Fruit fly (Drosophila melanogaster): ENCODE results near the gene alpha-Est10.

DNA sequence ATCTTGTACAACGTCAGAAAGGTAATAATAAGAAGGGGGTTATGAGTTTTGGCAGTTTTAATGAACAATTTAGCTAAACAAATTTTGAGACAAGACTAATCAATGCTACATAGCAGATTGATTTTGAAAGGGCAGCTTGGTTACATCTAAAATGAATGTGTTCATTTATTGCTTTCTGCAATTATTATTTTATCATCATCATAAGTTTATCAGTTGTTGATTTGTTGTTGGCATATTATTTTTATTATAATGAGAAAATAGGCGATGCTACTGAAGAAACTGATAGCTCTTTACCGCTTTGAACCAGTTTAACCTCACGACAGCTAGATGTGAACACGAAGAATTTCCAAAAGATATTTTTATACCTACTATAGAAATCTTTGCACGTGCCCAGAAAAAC is 8.6 kb upstream of the alpha-Est10 start, which contains the start of gene Mics1:
- TF ChIP-seq HmgD (GFP tag; optimal IDR thresholded peaks at IDR 0.05) (no peak), Oaz (GFP tag; IDR thresholded peaks at IDR 0.05) (no peak), CG17829 (tag; optimal IDR thresholded peaks at IDR 0.05) (no peak), p53 (GFP tag; optimal IDR thresholded peaks at IDR 0.05) (no peak), CG18476 (GFP tag; optimal IDR thresholded peaks at IDR 0.05) (no peak), ems (GFP tag; optimal IDR thresholded peaks at IDR 0.05) (no peak), CG12391 (tag; optimal IDR thresholded peaks at IDR 0.05) (no peak), hbn (GFP tag; IDR thresholded peaks at IDR 0.05; ENCODE audit: partially characterized antibody) (no peak), prd (optimal IDR thresholded peaks at IDR 0.05) (no peak), prd (GFP tag; IDR thresholded peaks at IDR 0.05) (no peak), CG16779 (GFP tag; IDR thresholded peaks at IDR 0.05) (no peak), PHDP (tag; optimal IDR thresholded peaks at IDR 0.05) (no peak), pho (GFP tag; optimal IDR thresholded peaks at IDR 0.05) (no peak), Mrtf (GFP tag; IDR thresholded peaks at IDR 0.05) (no peak), Ravus (GFP tag; IDR thresholded peaks at IDR 0.05) (no peak)
